Fruit fly (Drosophila melanogaster): ENCODE data around the gene CRMP.

The CRMP gene

DNA sequence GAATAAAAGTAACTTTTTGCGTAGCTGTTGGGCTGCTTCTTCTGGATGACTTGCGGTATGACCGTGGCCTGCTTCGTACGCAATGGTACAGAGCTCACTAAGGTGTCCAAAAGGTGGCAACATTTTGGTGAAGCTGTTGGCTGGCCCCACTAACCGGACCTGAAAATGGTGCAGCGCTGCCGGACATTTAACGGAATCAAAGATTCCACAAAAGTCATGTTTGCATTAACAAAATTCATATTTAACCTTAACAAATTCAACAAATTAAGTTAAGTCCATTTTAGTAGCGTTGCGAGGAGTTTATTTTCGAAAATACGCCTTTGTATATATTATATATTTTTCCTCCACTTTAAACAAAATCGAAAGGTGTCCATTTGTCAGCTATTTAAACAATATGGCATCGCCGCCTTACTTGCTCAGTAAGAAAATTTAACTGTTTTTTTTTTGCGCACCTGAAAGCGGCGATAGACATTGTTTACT is 30.2 kb downstream of the CRMP start, which contains the start of the genes kra and SecS (continued):
- TF ChIP-seq salr (GFP tag; optimal IDR thresholded peaks at IDR 0.05) (no peak), lz (GFP tag; optimal IDR thresholded peaks at IDR 0.05) (peak; percentile 69), CG6808 (GFP tag; optimal IDR thresholded peaks at IDR 0.05) (peak; percentile 38), acj6 (GFP tag; optimal IDR thresholded peaks at IDR 0.05) (peak; percentile 71), Gug (GFP tag; IDR thresholded peaks at IDR 0.05) (no peak), CG8632 (GFP tag; optimal IDR thresholded peaks at IDR 0.05) (peak; percentile 46), Ets21C (GFP tag; optimal IDR thresholded peaks at IDR 0.05) (peak; percentile 72), achi (GFP tag; optimal IDR thresholded peaks at IDR 0.05) (peak; percentile 66), CG31627 (GFP tag; optimal IDR thresholded peaks at IDR 0.05) (peak; percentile 68), CG3919 (GFP tag; optimal IDR thresholded peaks at IDR 0.05) (peak; percentile 42), dsx (GFP tag; optimal IDR thresholded peaks at IDR 0.05; ENCODE audit: poor library complexity, severe bottlenecking) (no peak), Eip78C (GFP tag) (peak; percentile 79)

DNA sequence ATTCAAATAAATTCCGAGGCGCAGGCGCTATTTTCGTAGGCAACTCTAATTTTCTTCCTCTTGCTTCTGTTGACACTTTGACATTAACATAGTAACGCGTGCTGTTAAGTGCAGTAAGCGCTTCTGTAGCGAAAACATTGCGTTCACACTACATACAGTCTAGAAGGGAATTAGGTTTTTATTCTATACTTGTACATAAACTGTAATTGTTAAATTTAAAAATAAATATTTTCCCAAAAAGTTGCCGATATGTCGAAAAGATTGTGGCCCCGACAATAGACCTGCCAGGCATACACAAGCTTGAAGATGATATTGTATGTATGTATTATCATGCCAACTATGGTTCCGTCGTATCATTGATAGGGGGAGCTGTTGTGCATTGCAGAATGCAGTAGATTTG is 35.6 kb downstream of the CRMP start, which contains the start of gene asl:
TSS of gene asl (minus strand) at position 67 of the 400 bp plus-strand sequence.
- TF ChIP-seq spab (GFP tag; optimal IDR thresholded peaks at IDR 0.05) (no peak), CG11902 (GFP tag; optimal IDR thresholded peaks at IDR 0.05) (no peak), CG15336 (GFP tag; IDR thresholded peaks at IDR 0.05) (peak; percentile 44), CG32006 (GFP tag; optimal IDR thresholded peaks at IDR 0.05) (no peak), CG8119 (GFP tag; IDR thresholded peaks at IDR 0.05) (no peak), lz (GFP tag; optimal IDR thresholded peaks at IDR 0.05) (peak; percentile 62), OdsH (GFP tag; optimal IDR thresholded peaks at IDR 0.05) (no peak), Met (GFP tag; optimal IDR thresholded peaks at IDR 0.05) (no peak), CG31627 (GFP tag; optimal IDR thresholded peaks at IDR 0.05) (peak; percentile 67), net (GFP tag; optimal IDR thresholded peaks at IDR 0.05) (no peak), CG6808 (GFP tag; optimal IDR thresholded peaks at IDR 0.05) (peak; percentile 11), cyc (GFP tag; optimal IDR thresholded peaks at IDR 0.05) (peak; percentile 47), CG6163 (GFP tag; IDR thresholded peaks at IDR 0.05) (peak; percentile 70), CG10669 (GFP tag; optimal IDR thresholded peaks at IDR 0.05) (no peak), acj6 (GFP tag; optimal IDR thresholded peaks at IDR 0.05) (peak; percentile 39), Smox (GFP tag; optimal IDR thresholded peaks at IDR 0.05) (no peak), Lpt (GFP tag; optimal IDR thresholded peaks at IDR 0.05) (peak; percentile 37), achi (GFP tag; optimal IDR thresholded peaks at IDR 0.05) (no peak), Sox14 (GFP tag; optimal IDR thresholded peaks at IDR 0.05) (peak; percentile 64), CG11294 (GFP tag; IDR thresholded peaks at IDR 0.05) (peak; percentile 16; the same call in 1 of the 2 replicates), fd85E (GFP tag; optimal IDR thresholded peaks at IDR 0.05) (no peak), Hr4 (GFP tag; optimal IDR thresholded peaks at IDR 0.05) (peak; percentile 60), salr (GFP tag; optimal IDR thresholded peaks at IDR 0.05) (peak in 1 of 2 experiments; percentile 9), CG7368 (GFP tag; optimal IDR thresholded peaks at IDR 0.05) (no peak), CG9139 (GFP tag; optimal IDR thresholded peaks at IDR 0.05) (no peak), Hr39 (GFP tag; optimal IDR thresholded peaks at IDR 0.05) (peak; percentile 64), CG1621 (tag; optimal IDR thresholded peaks at IDR 0.05) (peak; percentile 33), Eip75B (GFP tag; optimal IDR thresholded peaks at IDR 0.05) (peak; percentile 60), dsx (GFP tag; optimal IDR thresholded peaks at IDR 0.05; ENCODE audit: poor library complexity, severe bottlenecking) (peak; percentile 74), CG10631 (GFP tag; optimal IDR thresholded peaks at IDR 0.05) (no peak), CG8632 (GFP tag; optimal IDR thresholded peaks at IDR 0.05) (peak; percentile 27), CG3919 (GFP tag; optimal IDR thresholded peaks at IDR 0.05) (no peak), CG6276 (GFP tag; optimal IDR thresholded peaks at IDR 0.05) (no peak), ss (GFP tag; optimal IDR thresholded peaks at IDR 0.05) (no peak), dac (GFP tag; optimal IDR thresholded peaks at IDR 0.05) (peak; percentile 26), fkh (GFP tag; optimal IDR thresholded peaks at IDR 0.05) (peak; percentile 86), Gug (GFP tag; IDR thresholded peaks at IDR 0.05) (peak; percentile 54; the same call in 1 of the 2 replicates), CG3032 (tag; optimal IDR thresholded peaks at IDR 0.05) (peak; percentile 63), fd59A (GFP tag; optimal IDR thresholded peaks at IDR 0.05) (no peak), topi (GFP tag; optimal IDR thresholded peaks at IDR 0.05) (peak; percentile 43), svp (GFP tag) (no peak), pdm3 (GFP tag; optimal IDR thresholded peaks at IDR 0.05) (no peak), CG16779 (tag; optimal IDR thresholded peaks at IDR 0.05) (no peak), Ets21C (GFP tag; optimal IDR thresholded peaks at IDR 0.05) (peak; percentile 20), CG6792 (GFP tag; optimal IDR thresholded peaks at IDR 0.05) (peak; percentile 38), CG6854 (GFP tag; optimal IDR thresholded peaks at IDR 0.05) (no peak), Sox102F (GFP tag; optimal IDR thresholded peaks at IDR 0.05) (no peak)
